Worm (Caenorhabditis elegans) whole organism, L4 larva: ENCODE results near the gene nhr-12.

Source experiments
- F26F4.8 ChIP-seq: fragments of 200-800 bp; sonication (Bioruptor generic); conservative IDR thresholded peaks from 2 replicates; pipeline ENCODE4 v1.3.6; 2022; ENCODE audit warnings: missing genetic modification characterization, missing compliant biosample characterization
- F44E2.7 ChIP-seq: fragments of 200-800 bp; sonication (Bioruptor generic); IDR thresholded peaks from 2 replicates; pipeline ENCODE4 v2.1.2; 2022; ENCODE audit warnings: missing genetic modification characterization, missing compliant biosample characterization
- R02D3.7 ChIP-seq: fragments of 150-350 bp; sonication (generic microtip); optimal IDR thresholded peaks from 3 replicates; lab custom pipeline; 2014; ENCODE audit warnings: missing biosample characterization, missing genetic modification characterization
- T20F7.1 ChIP-seq: fragments of 200-800 bp; sonication (Bioruptor generic); optimal IDR thresholded peaks from 2 replicates; lab custom pipeline; 2018; ENCODE audit warnings: mild to moderate bottlenecking, missing genetic modification characterization, missing compliant biosample characterization
- Y48G9A.11 ChIP-seq: fragments of 200-800 bp; sonication (Bioruptor generic); IDR thresholded peaks from 2 replicates; pipeline ENCODE4 v1.3.6; 2022; ENCODE audit warnings: missing genetic modification reagents, missing genetic modification characterization, missing compliant biosample characterization
- Y5F2A.4 ChIP-seq: fragments of 200-800 bp; sonication (Bioruptor generic); optimal IDR thresholded peaks from 2 replicates; lab custom pipeline; 2018; ENCODE audit warnings: mild to moderate bottlenecking, missing genetic modification characterization, missing compliant biosample characterization
- ZK546.5 ChIP-seq, 2 experiments: sonication (generic microtip); optimal IDR thresholded peaks; 2 replicates each; lab custom pipeline; 2017; ENCODE audit warnings: missing biosample characterization in 2 of 2, missing genetic modification characterization in 2 of 2
- ceh-20 ChIP-seq: fragments of 200-800 bp; sonication (Bioruptor generic); IDR thresholded peaks from 2 replicates; pipeline ENCODE4 v1.3.6; 2022; ENCODE audit warnings: missing genetic modification reagents, missing genetic modification characterization, missing compliant biosample characterization
- ceh-32 ChIP-seq: sonication (generic microtip); optimal IDR thresholded peaks from 2 replicates; lab custom pipeline; 2016; ENCODE audit warnings: mild to moderate bottlenecking, missing genetic modification characterization, missing compliant biosample characterization; ENCODE audit not compliant: poor library complexity
- ceh-44 ChIP-seq: fragments of 200-800 bp; sonication (Bioruptor generic); IDR thresholded peaks from 2 replicates; pipeline ENCODE4 v1.3.6; 2022; ENCODE audit warnings: missing genetic modification reagents, missing genetic modification characterization, missing compliant biosample characterization
- ceh-82 ChIP-seq: sonication (generic microtip); optimal IDR thresholded peaks from 2 replicates; lab custom pipeline; 2017; ENCODE audit warnings: missing biosample characterization, missing genetic modification characterization
- daf-12 ChIP-seq: fragments of 150-350 bp; optimal IDR thresholded peaks from 2 replicates; lab custom pipeline; 2014; ENCODE audit warnings: missing biosample characterization, missing genetic modification reagents, missing genetic modification characterization
- daf-16 ChIP-seq, 3 experiments: sonication (generic microtip); optimal IDR thresholded peaks; 2 replicates each; lab custom pipeline; 2016 to 2017; ENCODE audit warnings: missing genetic modification characterization in 3 of 3, missing genetic modification reagents in 3 of 3, mild to moderate bottlenecking in 2 of 3, missing compliant biosample characterization in 2 of 3, missing biosample characterization in 1 of 3, moderate library complexity in 1 of 3
- daf-8 ChIP-seq: fragments of 200-800 bp; sonication (Bioruptor generic); IDR thresholded peaks from 2 replicates; pipeline ENCODE4 v1.3.6; 2022; ENCODE audit warnings: missing genetic modification characterization, missing compliant biosample characterization
- dmd-6 ChIP-seq: fragments of 200-800 bp; sonication (Bioruptor generic); IDR thresholded peaks from 2 replicates; pipeline ENCODE4 v1.3.6; 2022; ENCODE audit warnings: missing genetic modification reagents, missing genetic modification characterization, missing compliant biosample characterization
- dmd-9 ChIP-seq: fragments of 200-800 bp; sonication (Bioruptor generic); IDR thresholded peaks from 2 replicates; pipeline ENCODE4 v1.3.6; 2022; ENCODE audit warnings: missing genetic modification reagents, missing genetic modification characterization, missing compliant biosample characterization
- duxl-1 ChIP-seq: sonication (generic microtip); optimal IDR thresholded peaks from 2 replicates; lab custom pipeline; 2016; ENCODE audit warnings: mild to moderate bottlenecking, missing genetic modification characterization, moderate library complexity, missing compliant biosample characterization; ENCODE audit not compliant: poor library complexity
- dve-1 ChIP-seq: sonication (generic microtip); optimal IDR thresholded peaks from 2 replicates; lab custom pipeline; 2017; ENCODE audit warnings: antibody characterized with exemption, mild to moderate bottlenecking, missing genetic modification characterization, missing compliant biosample characterization; ENCODE audit not compliant: insufficient read depth
- egl-27 ChIP-seq: sonication (generic microtip); optimal IDR thresholded peaks from 3 replicates; lab custom pipeline; 2017; ENCODE audit warnings: missing biosample characterization, missing genetic modification reagents, missing genetic modification characterization
- hif-1 ChIP-seq, 2 experiments: sonication (generic microtip); optimal IDR thresholded peaks; 2 replicates each; lab custom pipeline; 2016 to 2017; ENCODE audit warnings: missing compliant biosample characterization in 2 of 2, missing genetic modification characterization in 2 of 2, missing genetic modification reagents in 2 of 2, missing genotype in 2 of 2, mild to moderate bottlenecking in 1 of 2
- hlh-11 ChIP-seq: fragments of 200-800 bp; sonication (Bioruptor generic); optimal IDR thresholded peaks from 2 replicates; lab custom pipeline; 2018; ENCODE audit warnings: mild to moderate bottlenecking, missing genetic modification characterization, missing compliant biosample characterization
- lin-1 ChIP-seq: fragments of 200-800 bp; sonication (Bioruptor generic); IDR thresholded peaks from 2 replicates; pipeline ENCODE4 v1.3.6; 2022; ENCODE audit warnings: missing genetic modification reagents, missing genetic modification characterization, missing compliant biosample characterization
- lin-13 ChIP-seq: fragments of 150-350 bp; optimal IDR thresholded peaks from 2 replicates; lab custom pipeline; 2014; ENCODE audit warnings: missing biosample characterization, missing genetic modification reagents, missing genetic modification characterization
- lin-15B ChIP-seq: fragments of 150-350 bp; sonication (generic microtip); optimal IDR thresholded peaks from 3 replicates; lab custom pipeline; 2014; ENCODE audit warnings: missing biosample characterization, missing genetic modification characterization
- lin-38 ChIP-seq: fragments of 200-800 bp; sonication (Bioruptor generic); IDR thresholded peaks from 2 replicates; pipeline ENCODE4 v1.3.6; 2022; ENCODE audit warnings: missing genetic modification reagents, missing genetic modification characterization, missing compliant biosample characterization
- lir-3 ChIP-seq: sonication (generic microtip); optimal IDR thresholded peaks from 2 replicates; lab custom pipeline; 2016; ENCODE audit warnings: mild to moderate bottlenecking, missing genetic modification characterization, missing compliant biosample characterization
- madf-5 ChIP-seq, 2 experiments: fragments of 200-800 bp; sonication (Bioruptor generic); IDR thresholded peaks; 2 replicates each; pipeline ENCODE4 v1.3.6; 2022; ENCODE audit warnings: missing compliant biosample characterization in 2 of 2, missing genetic modification characterization in 2 of 2
- madf-9 ChIP-seq: fragments of 200-800 bp; sonication (Bioruptor generic); conservative IDR thresholded peaks from 2 replicates; pipeline ENCODE4 v1.3.6; 2022; ENCODE audit warnings: missing genetic modification reagents, missing genetic modification characterization, missing compliant biosample characterization
- mdt-29 ChIP-seq: fragments of 200-800 bp; sonication (Bioruptor generic); IDR thresholded peaks from 2 replicates; pipeline ENCODE4 v1.3.6; 2022; ENCODE audit warnings: missing genetic modification reagents, missing genetic modification characterization, missing compliant biosample characterization
- mes-2 ChIP-seq: sonication (generic microtip); optimal IDR thresholded peaks from 2 replicates; lab custom pipeline; 2016; ENCODE audit warnings: missing genotype, mild to moderate bottlenecking, missing genetic modification characterization, missing compliant biosample characterization; ENCODE audit not compliant: poor library complexity, severe bottlenecking
- mxl-2 ChIP-seq: fragments of 200-800 bp; sonication (Bioruptor generic); conservative IDR thresholded peaks from 2 replicates; pipeline ENCODE4 v1.3.6; 2022; ENCODE audit warnings: missing genetic modification reagents, missing genetic modification characterization, missing compliant biosample characterization
- nhr-102 ChIP-seq: sonication (generic microtip); optimal IDR thresholded peaks from 2 replicates; lab custom pipeline; 2016; ENCODE audit warnings: mild to moderate bottlenecking, missing genetic modification characterization, moderate library complexity, missing compliant biosample characterization
- nhr-28 ChIP-seq: fragments of 150-350 bp; optimal IDR thresholded peaks from 2 replicates; lab custom pipeline; 2014; ENCODE audit warnings: missing biosample characterization, missing genetic modification characterization
- nhr-42 ChIP-seq: fragments of 200-800 bp; sonication (Bioruptor generic); IDR thresholded peaks from 2 replicates; pipeline ENCODE4 v1.3.6; 2022; ENCODE audit warnings: missing genetic modification characterization, missing compliant biosample characterization
- nhr-77 ChIP-seq: fragments of 150-350 bp; optimal IDR thresholded peaks from 2 replicates; lab custom pipeline; 2014; ENCODE audit warnings: missing biosample characterization, missing genetic modification characterization
- php-3 ChIP-seq: fragments of 200-800 bp; sonication (Bioruptor generic); IDR thresholded peaks from 2 replicates; pipeline ENCODE4 v1.3.6; 2022; ENCODE audit warnings: missing genetic modification reagents, missing genetic modification characterization, missing compliant biosample characterization
- rbr-2 ChIP-seq: sonication (generic microtip); optimal IDR thresholded peaks from 2 replicates; lab custom pipeline; 2016; ENCODE audit warnings: missing genotype, missing genetic modification characterization, missing compliant biosample characterization
- saeg-2 ChIP-seq: fragments of 200-800 bp; sonication (Bioruptor generic); IDR thresholded peaks from 2 replicates; pipeline ENCODE4 v1.3.6; 2022; ENCODE audit warnings: missing genetic modification reagents, missing genetic modification characterization, missing compliant biosample characterization
- sdz-12 ChIP-seq: fragments of 200-800 bp; sonication (Bioruptor generic); optimal IDR thresholded peaks from 2 replicates; lab custom pipeline; 2018; ENCODE audit warnings: mild to moderate bottlenecking, missing genetic modification characterization, missing compliant biosample characterization
- skn-1 ChIP-seq: fragments of 150-350 bp; optimal IDR thresholded peaks from 2 replicates; lab custom pipeline; 2014; ENCODE audit warnings: missing biosample characterization, missing genetic modification characterization
- snpc-4 ChIP-seq: fragments of 150-350 bp; optimal IDR thresholded peaks from 2 replicates; lab custom pipeline; 2014; ENCODE audit warnings: missing biosample characterization, missing genetic modification characterization
- spr-3 ChIP-seq: fragments of 200-800 bp; sonication (Bioruptor generic); optimal IDR thresholded peaks from 2 replicates; lab custom pipeline; 2018; ENCODE audit warnings: mild to moderate bottlenecking, missing genetic modification characterization, missing compliant biosample characterization
- tra-1 ChIP-seq: fragments of 200-800 bp; sonication (Bioruptor generic); IDR thresholded peaks from 2 replicates; pipeline ENCODE4 v1.3.6; 2022; ENCODE audit warnings: missing genetic modification reagents, missing genetic modification characterization, missing compliant biosample characterization
- unc-39 ChIP-seq: sonication (generic microtip); optimal IDR thresholded peaks from 2 replicates; lab custom pipeline; 2017; ENCODE audit warnings: missing biosample characterization, missing genetic modification characterization
- unc-62 ChIP-seq, 3 experiments: fragments of 150-350 bp in 1 of 3; sonication (generic microtip); optimal IDR thresholded peaks in 2 of 3; peaks in 1 of 3; 1 replicate in 1 of 3; 2 replicates in 2 of 3; lab custom pipeline; 2014 to 2017; ENCODE audit warnings: missing biosample characterization in 3 of 3, missing genetic modification characterization in 3 of 3, missing genetic modification reagents in 3 of 3, missing genotype in 1 of 3
- zfp-2 ChIP-seq: sonication (generic microtip); optimal IDR thresholded peaks from 2 replicates; lab custom pipeline; 2016; ENCODE audit warnings: mild to moderate bottlenecking, missing genetic modification characterization, missing compliant biosample characterization
- zfp-3 ChIP-seq: fragments of 200-800 bp; sonication (Bioruptor generic); conservative IDR thresholded peaks from 2 replicates; pipeline ENCODE4 v1.3.6; 2022; ENCODE audit warnings: missing genetic modification reagents, missing genetic modification characterization, missing compliant biosample characterization
- zip-11 ChIP-seq: fragments of 200-800 bp; sonication (Bioruptor generic); IDR thresholded peaks from 2 replicates; pipeline ENCODE4 v1.3.6; 2022; ENCODE audit warnings: missing genetic modification characterization, missing compliant biosample characterization
- ztf-11 ChIP-seq: fragments of 150-350 bp; optimal IDR thresholded peaks from 2 replicates; lab custom pipeline; 2014; ENCODE audit warnings: missing biosample characterization, missing genetic modification characterization
- ztf-7 ChIP-seq: fragments of 150-350 bp; optimal IDR thresholded peaks from 2 replicates; lab custom pipeline; 2014; ENCODE audit warnings: missing biosample characterization, missing genetic modification characterization

Gene nhr-12

DNA sequence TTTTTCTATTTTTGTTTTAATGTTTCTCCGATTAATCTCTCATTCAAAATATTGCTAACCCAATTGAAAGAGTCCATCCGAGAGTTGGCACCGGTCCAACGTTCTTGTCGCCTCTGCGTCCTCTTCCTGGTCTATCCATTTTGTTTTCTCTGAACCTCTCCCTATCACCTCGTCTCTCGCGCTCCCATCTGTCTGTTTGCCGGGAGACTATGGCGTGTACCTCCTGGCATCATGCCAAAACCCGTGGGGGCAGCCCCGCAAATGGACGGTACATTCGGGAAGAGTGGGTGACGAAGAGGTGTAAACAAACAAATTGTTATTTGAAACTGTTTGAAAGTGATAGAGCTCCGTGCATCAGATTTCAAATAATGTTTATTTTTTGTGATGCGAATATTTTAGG lies 47.6 kb downstream of the nhr-12 start, which contains the start of gene T06E8.2:
Gene T06E8.2 (minus strand): TSS at position 139 of the 400 bp plus-strand sequence.
- no peak for TF ChIP-seq lin-13 (GFP tag; lab: Kevin White, UChicago)
- no peak for TF ChIP-seq ztf-11 (tag; lab: Kevin White, UChicago)
- TF ChIP-seq daf-16 (GFP tag; optimal IDR thresholded peaks at IDR 0.05; lab: Kevin White, UChicago), result peak in 1 of 2 experiments; percentile 43
- TF ChIP-seq daf-16 (tag; optimal IDR thresholded peaks at IDR 0.05; lab: Kevin White, UChicago), result peak; percentile 39
- TF ChIP-seq saeg-2 (GFP tag; lab: Robert Waterston, UW), result 0 out of 2 replicates have a peak, but pooled peaks have one; percentile 53
- TF ChIP-seq skn-1 (tag; lab: Kevin White, UChicago), result no peak
- TF ChIP-seq hlh-11 (tag; lab: Kevin White, UChicago), result peak; percentile 76
- TF ChIP-seq nhr-42 (GFP tag; lab: Robert Waterston, UW), result no peak
- no peak for TF ChIP-seq zfp-3 (GFP tag; lab: Robert Waterston, UW)
- 0 out of 2 replicates have a peak, but pooled peaks have one; percentile 31 for TF ChIP-seq madf-9 (GFP tag; lab: Robert Waterston, UW)
- no peak for TF ChIP-seq daf-12
- no peak for TF ChIP-seq sdz-12 (GFP tag; lab: Kevin White, UChicago)
- TF ChIP-seq tra-1 (GFP tag; lab: Robert Waterston, UW), result 0 out of 2 replicates have a peak, but pooled peaks have one; percentile 45
- peak; percentile 69 for TF ChIP-seq dve-1 (tag; lab: Kevin White, UChicago)
- TF ChIP-seq nhr-77, result no peak
- TF ChIP-seq ceh-82 (tag; lab: Kevin White, UChicago), result no peak
- no peak for TF ChIP-seq mxl-2 (GFP tag; lab: Robert Waterston, UW)
- TF ChIP-seq snpc-4 (tag; lab: Kevin White, UChicago), result no peak
- TF ChIP-seq ceh-32 (tag; lab: Kevin White, UChicago), result no peak
- TF ChIP-seq dmd-6, result peak; percentile 54
- TF ChIP-seq nhr-102 (tag; lab: Kevin White, UChicago), result no peak
- 0 out of 2 replicates have a peak, but pooled peaks have one; percentile 27 for TF ChIP-seq ceh-20 (GFP tag; lab: Robert Waterston, UW)
- TF ChIP-seq T20F7.1, result no peak
- TF ChIP-seq F44E2.7 (GFP tag; lab: Robert Waterston, UW), result no peak
- TF ChIP-seq ZK546.5 (tag; optimal IDR thresholded peaks at IDR 0.05; lab: Kevin White, UChicago), result no peak
- TF ChIP-seq ztf-7, result no peak
- no peak for TF ChIP-seq madf-5 (GFP tag; IDR thresholded peaks at IDR 0.05; lab: Robert Waterston, UW)
- no peak for TF ChIP-seq daf-8 (GFP tag; lab: Robert Waterston, UW)
- TF ChIP-seq mes-2, result peak; percentile 30
- no peak for TF ChIP-seq mdt-29 (GFP tag; lab: Robert Waterston, UW)
- no peak for TF ChIP-seq duxl-1
- TF ChIP-seq egl-27 (tag; lab: Kevin White, UChicago), result no peak
- TF ChIP-seq Y5F2A.4 (GFP tag; lab: Kevin White, UChicago), result no peak
- TF ChIP-seq dmd-9 (GFP tag; lab: Robert Waterston, UW), result no peak
- no peak for TF ChIP-seq ceh-44
- TF ChIP-seq lin-38 (GFP tag; lab: Robert Waterston, UW), result no peak
- TF ChIP-seq F26F4.8, result no peak
- no peak for TF ChIP-seq zip-11
- TF ChIP-seq php-3 (GFP tag; lab: Robert Waterston, UW), result no peak
- TF ChIP-seq hif-1 (tag; optimal IDR thresholded peaks at IDR 0.05; lab: Kevin White, UChicago), result no peak
- no peak for TF ChIP-seq unc-62 (GFP tag; optimal IDR thresholded peaks at IDR 0.05 in 1 of 2; lab: Kevin White, UChicago)
- TF ChIP-seq unc-62 (tag; optimal IDR thresholded peaks at IDR 0.05; lab: Kevin White, UChicago), result no peak
- peak; percentile 47 for TF ChIP-seq nhr-28 (tag; lab: Kevin White, UChicago)
- TF ChIP-seq R02D3.7, result no peak
- TF ChIP-seq lin-1 (GFP tag; lab: Robert Waterston, UW), result no peak
- TF ChIP-seq lir-3 (tag; lab: Kevin White, UChicago), result no peak
- no peak for TF ChIP-seq unc-39 (tag; lab: Kevin White, UChicago)
- no peak for TF ChIP-seq zfp-2 (tag; lab: Kevin White, UChicago)
- peak; percentile 26 for TF ChIP-seq rbr-2 (tag; lab: Kevin White, UChicago)
- TF ChIP-seq spr-3 (GFP tag; lab: Kevin White, UChicago), result no peak
- no peak for TF ChIP-seq Y48G9A.11
- TF ChIP-seq lin-15B (tag; lab: Kevin White, UChicago), result no peak
